Worm (Caenorhabditis elegans) whole organism, L4 larva: ENCODE data around the gene glb-12.

Experiments used
- F26F4.8 ChIP-seq: fragments of 200-800 bp; sonication (Bioruptor generic); conservative IDR thresholded peaks from 2 replicates; pipeline ENCODE4 v1.3.6; 2022; ENCODE audit warnings: missing genetic modification characterization, missing compliant biosample characterization
- Y5F2A.4 ChIP-seq: fragments of 200-800 bp; sonication (Bioruptor generic); optimal IDR thresholded peaks from 2 replicates; lab custom pipeline; 2018; ENCODE audit warnings: mild to moderate bottlenecking, missing genetic modification characterization, missing compliant biosample characterization
- dmd-9 ChIP-seq: fragments of 200-800 bp; sonication (Bioruptor generic); IDR thresholded peaks from 2 replicates; pipeline ENCODE4 v1.3.6; 2022; ENCODE audit warnings: missing genetic modification reagents, missing genetic modification characterization, missing compliant biosample characterization
- lin-39 ChIP-seq: fragments of 150-350 bp; optimal IDR thresholded peaks from 2 replicates; lab custom pipeline; 2014; ENCODE audit warnings: missing biosample characterization, missing genetic modification reagents, missing genetic modification characterization
- nhr-6 ChIP-seq: fragments of 150-350 bp; optimal IDR thresholded peaks from 2 replicates; lab custom pipeline; 2014; ENCODE audit warnings: missing biosample characterization, missing genetic modification characterization
- unc-130 ChIP-seq: sonication (generic microtip); optimal IDR thresholded peaks from 2 replicates; lab custom pipeline; 2016; ENCODE audit warnings: missing genetic modification reagents, missing genetic modification characterization, missing compliant biosample characterization

- TF ChIP-seq dmd-9 (GFP tag; lab: Robert Waterston, UW), result no peak
- TF ChIP-seq F26F4.8 (GFP tag; lab: Robert Waterston, UW), result no peak
- no peak for TF ChIP-seq lin-39 (tag; lab: Kevin White, UChicago)
- TF ChIP-seq unc-130, result peak; percentile 53
- no peak for TF ChIP-seq Y5F2A.4 (GFP tag; lab: Kevin White, UChicago)
- no peak for TF ChIP-seq nhr-6
Measured at ce11 chrII:10714262-10714933, 17.1 kb downstream of the glb-12 start, which contains the start of the genes dph-2 and C09G5.7.
